Worm (Caenorhabditis elegans) whole organism, late embryonic: ENCODE results near the gene Y57G11C.1130.
A peak's percentile ranks its signal among the peaks of the same experiment; 100 is the strongest.

ENCODE experiments used
- C08G9.2 ChIP-seq: sonication (generic microtip); optimal IDR thresholded peaks from 2 replicates; lab custom pipeline; 2016; ENCODE audit warnings: mild to moderate bottlenecking, missing genetic modification characterization, moderate library complexity, missing compliant biosample characterization
- C38D4.7 ChIP-seq: fragments of 200-800 bp; sonication (Bioruptor generic); optimal IDR thresholded peaks from 2 replicates; lab custom pipeline; 2018; ENCODE audit warnings: mild to moderate bottlenecking, missing genetic modification characterization, moderate library complexity, missing compliant biosample characterization
- F13H6.1 ChIP-seq: sonication (generic microtip); optimal IDR thresholded peaks from 2 replicates; lab custom pipeline; 2016; ENCODE audit warnings: missing genetic modification characterization, missing compliant biosample characterization
- K02D7.2 ChIP-seq: sonication (generic microtip); optimal IDR thresholded peaks from 2 replicates; lab custom pipeline; 2017; ENCODE audit warnings: mild to moderate bottlenecking, missing genetic modification characterization, missing compliant biosample characterization
- ahr-1 ChIP-seq: sonication (generic microtip); optimal IDR thresholded peaks from 2 replicates; lab custom pipeline; 2016; ENCODE audit warnings: missing genetic modification characterization, missing compliant biosample characterization
- ama-1 ChIP-seq: fragments of 150-350 bp; optimal IDR thresholded peaks from 2 replicates; lab custom pipeline; 2014
- ceh-18 ChIP-seq: sonication (generic microtip); optimal IDR thresholded peaks from 2 replicates; lab custom pipeline; 2016; ENCODE audit warnings: missing genetic modification characterization, missing compliant biosample characterization
- ceh-22 ChIP-seq: sonication (generic microtip); optimal IDR thresholded peaks from 2 replicates; lab custom pipeline; 2017; ENCODE audit warnings: missing biosample characterization, missing genetic modification characterization
- ceh-30 ChIP-seq: fragments of 150-350 bp; optimal IDR thresholded peaks from 2 replicates; lab custom pipeline; 2014; ENCODE audit warnings: missing biosample characterization, missing genetic modification characterization
- ceh-31 ChIP-seq: sonication (generic microtip); optimal IDR thresholded peaks from 2 replicates; lab custom pipeline; 2016; ENCODE audit warnings: missing genetic modification characterization, missing compliant biosample characterization
- ceh-34 ChIP-seq: sonication (generic microtip); optimal IDR thresholded peaks from 2 replicates; lab custom pipeline; 2016; ENCODE audit warnings: mild to moderate bottlenecking, missing genetic modification characterization, missing compliant biosample characterization
- ceh-6 ChIP-seq: fragments of 200-800 bp; sonication (Bioruptor generic); optimal IDR thresholded peaks from 2 replicates; lab custom pipeline; 2018; ENCODE audit warnings: mild to moderate bottlenecking, missing genetic modification characterization, missing compliant biosample characterization
- ceh-9 ChIP-seq: sonication (generic microtip); optimal IDR thresholded peaks from 2 replicates; lab custom pipeline; 2016; ENCODE audit warnings: mild to moderate bottlenecking, missing genetic modification characterization, inconsistent platforms, missing compliant biosample characterization
- elt-4 ChIP-seq: sonication (generic microtip); optimal IDR thresholded peaks from 2 replicates; lab custom pipeline; 2016; ENCODE audit warnings: missing genetic modification characterization, missing compliant biosample characterization
- ets-4 ChIP-seq: sonication (generic microtip); optimal IDR thresholded peaks from 2 replicates; lab custom pipeline; 2016; ENCODE audit warnings: missing genetic modification characterization, missing compliant biosample characterization
- fax-1 ChIP-seq: sonication (generic microtip); optimal IDR thresholded peaks from 2 replicates; lab custom pipeline; 2016; ENCODE audit warnings: missing genotype, missing genetic modification characterization, missing compliant biosample characterization
- fkh-10 ChIP-seq: fragments of 150-350 bp; optimal IDR thresholded peaks from 2 replicates; lab custom pipeline; 2014; ENCODE audit warnings: missing biosample characterization, missing genetic modification reagents, missing genetic modification characterization
- fkh-6 ChIP-seq: sonication (generic microtip); optimal IDR thresholded peaks from 2 replicates; lab custom pipeline; 2016; ENCODE audit warnings: missing genetic modification characterization, missing compliant biosample characterization
- gmeb-2 ChIP-seq: sonication (generic microtip); optimal IDR thresholded peaks from 2 replicates; lab custom pipeline; 2016; ENCODE audit warnings: missing genetic modification characterization, inconsistent platforms, missing compliant biosample characterization
- hlh-15 ChIP-seq: sonication (generic microtip); optimal IDR thresholded peaks from 2 replicates; lab custom pipeline; 2016; ENCODE audit warnings: missing genetic modification characterization, missing compliant biosample characterization
- hlh-30 ChIP-seq: sonication (generic microtip); optimal IDR thresholded peaks from 2 replicates; lab custom pipeline; 2017; ENCODE audit warnings: antibody characterized with exemption, missing genetic modification characterization, missing compliant biosample characterization; ENCODE audit not compliant: insufficient read depth
- hlh-6 ChIP-seq: sonication (generic microtip); optimal IDR thresholded peaks from 2 replicates; lab custom pipeline; 2016; ENCODE audit warnings: missing genotype, missing genetic modification characterization, missing compliant biosample characterization
- hlh-8 ChIP-seq: sonication (generic microtip); optimal IDR thresholded peaks from 2 replicates; lab custom pipeline; 2016; ENCODE audit warnings: missing genotype, missing genetic modification characterization, missing compliant biosample characterization
- lim-6 ChIP-seq: sonication (generic microtip); optimal IDR thresholded peaks from 2 replicates; lab custom pipeline; 2016; ENCODE audit warnings: missing genetic modification characterization, missing compliant biosample characterization
- madf-2 ChIP-seq: sonication (generic microtip); optimal IDR thresholded peaks from 2 replicates; lab custom pipeline; 2017; ENCODE audit warnings: missing genetic modification characterization, missing compliant biosample characterization
- nfya-1 ChIP-seq: sonication (generic microtip); optimal IDR thresholded peaks from 2 replicates; lab custom pipeline; 2017; ENCODE audit warnings: missing genetic modification characterization, mild to moderate bottlenecking, missing compliant biosample characterization, antibody characterized with exemption, moderate library complexity
- nhr-11 ChIP-seq: fragments of 150-350 bp; optimal IDR thresholded peaks from 2 replicates; lab custom pipeline; 2014; ENCODE audit warnings: missing biosample characterization, missing genetic modification characterization
- npax-4 ChIP-seq: sonication (generic microtip); optimal IDR thresholded peaks from 2 replicates; lab custom pipeline; 2016; ENCODE audit warnings: missing genetic modification characterization, missing compliant biosample characterization
- odd-2 ChIP-seq: sonication (generic microtip); optimal IDR thresholded peaks from 2 replicates; lab custom pipeline; 2017; ENCODE audit warnings: antibody characterized with exemption, mild to moderate bottlenecking, missing genetic modification characterization, missing compliant biosample characterization
- pat-9 ChIP-seq: fragments of 200-800 bp; sonication (Bioruptor generic); optimal IDR thresholded peaks from 2 replicates; lab custom pipeline; 2018; ENCODE audit warnings: mild to moderate bottlenecking, missing genetic modification characterization, moderate library complexity, missing compliant biosample characterization
- pax-1 ChIP-seq: fragments of 150-350 bp; optimal IDR thresholded peaks from 2 replicates; lab custom pipeline; 2014; ENCODE audit warnings: missing biosample characterization, missing genetic modification characterization
- pha-2 ChIP-seq: sonication (generic microtip); optimal IDR thresholded peaks from 2 replicates; lab custom pipeline; 2017; ENCODE audit warnings: mild to moderate bottlenecking, missing genetic modification characterization, missing compliant biosample characterization
- pha-4 ChIP-seq: fragments of 150-350 bp; optimal IDR thresholded peaks from 2 replicates; lab custom pipeline; 2018; ENCODE audit warnings: missing biosample characterization, missing genetic modification reagents, missing genetic modification characterization
- pros-1 ChIP-seq: fragments of 150-350 bp; optimal IDR thresholded peaks from 2 replicates; lab custom pipeline; 2014; ENCODE audit warnings: missing biosample characterization, missing genetic modification reagents, missing genetic modification characterization
- rnt-1 ChIP-seq: sonication (generic microtip); optimal IDR thresholded peaks from 2 replicates; lab custom pipeline; 2016; ENCODE audit warnings: missing genetic modification characterization, missing compliant biosample characterization
- sdc-2 ChIP-seq: sonication (generic microtip); optimal IDR thresholded peaks from 2 replicates; lab custom pipeline; 2016; ENCODE audit warnings: missing genotype, missing genetic modification characterization, missing compliant biosample characterization
- sox-2 ChIP-seq: fragments of 200-800 bp; sonication (Bioruptor generic); IDR thresholded peaks from 2 replicates; pipeline ENCODE4 v1.3.6; 2022; ENCODE audit warnings: missing genetic modification reagents, missing genetic modification characterization, missing compliant biosample characterization
- tbx-7 ChIP-seq: sonication (generic microtip); optimal IDR thresholded peaks from 2 replicates; lab custom pipeline; 2016; ENCODE audit warnings: missing genotype, missing genetic modification characterization, missing compliant biosample characterization
- unc-42 ChIP-seq: sonication (generic microtip); optimal IDR thresholded peaks from 2 replicates; lab custom pipeline; 2016; ENCODE audit warnings: missing genotype, missing genetic modification characterization, missing compliant biosample characterization
- unc-55 ChIP-seq: sonication (generic microtip); optimal IDR thresholded peaks from 2 replicates; lab custom pipeline; 2017; ENCODE audit warnings: missing biosample characterization, missing genetic modification reagents, missing genetic modification characterization
- ztf-16 ChIP-seq: sonication (generic microtip); optimal IDR thresholded peaks from 2 replicates; lab custom pipeline; 2017; ENCODE audit warnings: missing genetic modification characterization, missing compliant biosample characterization

Y57G11C.1130 gene

ce11 chrIV:14793900-14794624 lies 11.8 kb downstream of the Y57G11C.1130 start (continued):
- TF ChIP-seq ceh-34 = peak; percentile 74
- no peak for TF ChIP-seq ceh-30
- no peak for TF ChIP-seq tbx-7 (tag; lab: Kevin White, UChicago)
- TF ChIP-seq unc-55 (GFP tag; lab: Kevin White, UChicago) = no peak
- no peak for TF ChIP-seq lim-6 (tag; lab: Kevin White, UChicago)
- TF ChIP-seq gmeb-2 = no peak
- TF ChIP-seq ahr-1 (tag; lab: Kevin White, UChicago) = no peak

- TF ChIP-seq sdc-2 (tag; lab: Kevin White, UChicago) (no peak), pha-4 (no peak), ceh-34 (no peak), hlh-15 (no peak), rnt-1 (tag; lab: Kevin White, UChicago) (no peak), fkh-6 (tag; lab: Kevin White, UChicago) (no peak), ztf-16 (tag; lab: Kevin White, UChicago) (no peak), ceh-31 (tag; lab: Kevin White, UChicago) (no peak), ceh-6 (GFP tag; lab: Kevin White, UChicago) (no peak), ceh-18 (tag; lab: Kevin White, UChicago) (no peak), elt-4 (tag; lab: Kevin White, UChicago) (no peak), fax-1 (tag; lab: Kevin White, UChicago) (no peak), K02D7.2 (tag; lab: Kevin White, UChicago) (no peak), C38D4.7 (GFP tag; lab: Kevin White, UChicago) (no peak), hlh-30 (tag; lab: Kevin White, UChicago) (no peak), pros-1 (tag; lab: Kevin White, UChicago) (no peak)
- TF ChIP-seq, all 69 proteins: peak for 0
Measured at ce11 chrIV:14795918-14796488, 13.7 kb downstream of the Y57G11C.1130 start, which contains the start of gene coq-3. Gene coq-3 (minus strand): TSS chrIV:14796324.

DNA sequence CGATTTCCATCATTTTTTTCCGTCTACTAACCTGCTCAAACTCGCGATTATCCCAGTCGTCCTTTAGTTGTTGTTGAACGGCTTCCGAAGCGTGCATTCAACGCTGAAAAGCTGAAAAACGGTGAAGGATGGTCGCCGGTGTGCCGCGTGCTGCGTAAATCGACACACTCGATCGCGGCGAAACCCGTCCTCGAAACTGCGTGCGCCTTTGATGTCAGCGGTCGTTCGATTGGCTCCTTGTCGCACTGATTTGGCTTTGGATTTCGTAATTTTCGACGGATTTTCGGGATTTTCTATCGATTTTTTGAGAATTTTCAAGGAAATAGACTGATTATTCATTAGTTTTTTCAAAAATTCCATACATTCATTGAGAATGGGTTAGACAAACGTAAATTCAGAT lies 15.0 kb downstream of the Y57G11C.1130 start, which contains the start of the genes Y57G11C.1147 and nuo-3:
TSS of gene Y57G11C.1147 (minus strand) at position 161 of the 400 bp plus-strand sequence.
TSS of gene nuo-3 (minus strand) at position 191 of the 400 bp plus-strand sequence.
- TF ChIP-seq pros-1 (tag; lab: Kevin White, UChicago) = no peak
- TF ChIP-seq nfya-1 (tag; lab: Kevin White, UChicago) = peak; percentile 16
- TF ChIP-seq, all 69 proteins: peak for 1

ce11 chrIV:14797849-14798248 lies 15.5 kb downstream of the Y57G11C.1130 start, which contains the start of gene arl-8:
Gene arl-8 (plus strand): TSS chrIV:14798149.
- TF ChIP-seq K02D7.2 (tag; lab: Kevin White, UChicago) (no peak), hlh-6 (tag; lab: Kevin White, UChicago) (no peak), hlh-15 (no peak), ceh-22 (tag; lab: Kevin White, UChicago) (no peak), npax-4 (tag; lab: Kevin White, UChicago) (no peak), pax-1 (no peak), hlh-8 (tag; lab: Kevin White, UChicago) (no peak), pha-4 (no peak), ama-1 (lab: Kevin White, UChicago) (no peak), pat-9 (tag; lab: Kevin White, UChicago) (no peak)

- TF ChIP-seq ets-4 (tag; lab: Kevin White, UChicago) (no peak), gmeb-2 (no peak), F13H6.1 (tag; lab: Kevin White, UChicago) (no peak), madf-2 (no peak), ceh-9 (tag; lab: Kevin White, UChicago) (no peak), ceh-31 (tag; lab: Kevin White, UChicago) (no peak), nhr-11 (no peak), unc-42 (tag; lab: Kevin White, UChicago) (no peak), fkh-10 (no peak), ceh-30 (no peak), odd-2 (tag; lab: Kevin White, UChicago) (no peak), sox-2 (no peak), C08G9.2 (no peak), pha-2 (tag; lab: Kevin White, UChicago) (no peak)
Measured at ce11 chrIV:14799186-14799585, 16.9 kb downstream of the Y57G11C.1130 start, which contains the start of gene Y57G11C.14. Gene Y57G11C.14 (plus strand): TSS chrIV:14799311.
